Fruit fly (Drosophila melanogaster) whole organism, embryonic: ENCODE results near the gene CG10674.

ENCODE experiments used
- Ada2b ChIP-seq: fragments of 200-800 bp; sonication (Bioruptor generic); IDR thresholded peaks from 2 replicates; pipeline ENCODE4 v1.3.6; 2022; ENCODE audit warnings: missing biosample characterization, missing genetic modification characterization
- CG12744 ChIP-seq: fragments of 200-800 bp; sonication (Bioruptor generic); optimal IDR thresholded peaks from 2 replicates; lab custom pipeline; 2016; ENCODE audit warnings: missing biosample characterization, missing genetic modification characterization
- CG13287 ChIP-seq: fragments of 200-800 bp; sonication (Bioruptor generic); IDR thresholded peaks from 2 replicates; pipeline ENCODE4 v1.3.6; 2022; ENCODE audit warnings: missing biosample characterization, missing genetic modification characterization; ENCODE audit not compliant: partially characterized antibody
- CG17361 ChIP-seq: fragments of 200-800 bp; sonication (Bioruptor generic); IDR thresholded peaks from 3 replicates; pipeline ENCODE4 v1.3.6; 2022; ENCODE audit warnings: missing biosample characterization, missing genetic modification characterization
- CG17612 ChIP-seq: fragments of 200-800 bp; sonication (Bioruptor generic); IDR thresholded peaks from 2 replicates; pipeline ENCODE4 v1.3.6; 2022; ENCODE audit warnings: missing biosample characterization, missing genetic modification characterization
- CG18599 ChIP-seq: fragments of 200-800 bp; sonication (Bioruptor generic); optimal IDR thresholded peaks from 3 replicates; lab custom pipeline; 2017; ENCODE audit warnings: missing biosample characterization, missing genetic modification characterization, mild to moderate bottlenecking, moderate library complexity, missing genetic modification reagents
- CG2889 ChIP-seq: fragments of 200-800 bp; sonication (Bioruptor generic); IDR thresholded peaks from 3 replicates; pipeline ENCODE4 v1.3.6; 2022; ENCODE audit warnings: missing biosample characterization, missing genetic modification characterization
- CG3163 ChIP-seq: fragments of 200-800 bp; sonication (Bioruptor generic); optimal IDR thresholded peaks from 3 replicates; lab custom pipeline; 2016; ENCODE audit warnings: missing biosample characterization, missing genetic modification characterization
- CG3726 ChIP-seq: fragments of 200-800 bp; sonication (Bioruptor generic); IDR thresholded peaks from 3 replicates; pipeline ENCODE4, ENCODE4 v1.3.6; 2022; ENCODE audit warnings: missing biosample characterization, missing genetic modification characterization
- CG4820 ChIP-seq: fragments of 200-800 bp; sonication (Bioruptor generic); optimal IDR thresholded peaks from 3 replicates; lab custom pipeline; 2016; ENCODE audit warnings: missing biosample characterization, missing genetic modification characterization
- CG5180 ChIP-seq: fragments of 200-800 bp; sonication (Bioruptor generic); optimal IDR thresholded peaks from 3 replicates; lab custom pipeline; 2017; ENCODE audit warnings: missing biosample characterization, missing genetic modification characterization, mild to moderate bottlenecking, moderate library complexity, missing genetic modification reagents
- CG6689 ChIP-seq: fragments of 200-800 bp; sonication (Bioruptor generic); IDR thresholded peaks from 2 replicates; pipeline ENCODE4 v1.3.6; 2022; ENCODE audit warnings: missing biosample characterization, missing genetic modification characterization
- Deaf1 ChIP-seq: fragments of 200-800 bp; optimal IDR thresholded peaks from 3 replicates; lab custom pipeline; 2019; ENCODE audit warnings: missing biosample characterization, mild to moderate bottlenecking, missing genetic modification characterization, moderate library complexity
- Dek ChIP-seq: fragments of 200-800 bp; sonication (Bioruptor generic); optimal IDR thresholded peaks from 3 replicates; lab custom pipeline; 2019; ENCODE audit warnings: missing biosample characterization, mild to moderate bottlenecking, missing genetic modification characterization, moderate library complexity
- Dref ChIP-seq: fragments of 200-800 bp; sonication (Bioruptor generic); IDR thresholded peaks from 2 replicates; pipeline ENCODE4 v1.3.6; 2022; ENCODE audit warnings: missing biosample characterization, missing genetic modification characterization
- Ets97D ChIP-seq: fragments of 200-800 bp; sonication (Bioruptor generic); optimal IDR thresholded peaks from 3 replicates; lab custom pipeline; 2016; ENCODE audit warnings: missing biosample characterization, missing genetic modification characterization
- Gug ChIP-seq: fragments of 200-800 bp; sonication (Bioruptor generic); IDR thresholded peaks from 4 replicates; pipeline ENCODE4 v1.3.6; 2022; ENCODE audit warnings: missing biosample characterization, missing genetic modification characterization
- Hr51 ChIP-seq, 2 experiments: fragments of 200-800 bp; sonication (Bioruptor generic); optimal IDR thresholded peaks; 2 replicates in 1 of 2; 3 replicates in 1 of 2; lab custom pipeline; 2016 to 2018; ENCODE audit warnings: missing biosample characterization in 2 of 2, missing genetic modification characterization in 2 of 2, mild to moderate bottlenecking in 1 of 2, moderate library complexity in 1 of 2
- Lim3 ChIP-seq: fragments of 200-800 bp; sonication (Bioruptor generic); IDR thresholded peaks from 2 replicates; pipeline ENCODE4 v1.3.6; 2022; ENCODE audit warnings: missing biosample characterization, missing genetic modification characterization
- Max ChIP-seq: fragments of 200-800 bp; sonication (Bioruptor generic); optimal IDR thresholded peaks from 2 replicates; lab custom pipeline; 2016; ENCODE audit warnings: missing biosample characterization, mild to moderate bottlenecking, missing genetic modification characterization
- Meics ChIP-seq: fragments of 200-800 bp; sonication (Bioruptor generic); optimal IDR thresholded peaks from 2 replicates; lab custom pipeline; 2017; ENCODE audit warnings: missing biosample characterization, mild to moderate bottlenecking, missing genetic modification characterization
- Ravus ChIP-seq: fragments of 200-800 bp; sonication (Bioruptor generic); IDR thresholded peaks from 2 replicates; pipeline ENCODE4 v1.3.6; 2022; ENCODE audit warnings: missing biosample characterization, missing genetic modification characterization
- Rfx ChIP-seq: fragments of 200-800 bp; sonication (Bioruptor generic); IDR thresholded peaks from 2 replicates; pipeline ENCODE4 v1.3.6; 2022; ENCODE audit warnings: missing biosample characterization, missing genetic modification characterization
- Side ChIP-seq: fragments of 200-800 bp; sonication (Bioruptor generic); optimal IDR thresholded peaks from 2 replicates; lab custom pipeline; 2016; ENCODE audit warnings: missing biosample characterization, missing genetic modification characterization
- Sry-δ ChIP-seq: fragments of 200-800 bp; sonication (Bioruptor generic); optimal IDR thresholded peaks from 2 replicates; lab custom pipeline; 2016; ENCODE audit warnings: missing biosample characterization, missing genetic modification characterization
- Ssrp ChIP-seq: fragments of 200-800 bp; sonication (Bioruptor generic); optimal IDR thresholded peaks from 2 replicates; lab custom pipeline; 2018; ENCODE audit warnings: missing biosample characterization, mild to moderate bottlenecking, missing genetic modification characterization, moderate library complexity
- Stat92E ChIP-seq, 3 experiments: fragments of >200 bp in 2 of 3; fragments of 200-800 bp in 1 of 3; sonication (Bioruptor generic) in 1 of 3; optimal IDR thresholded peaks; 2 replicates each; lab custom pipeline; 2017 to 2019; ENCODE audit warnings: missing biosample characterization in 3 of 3, missing genetic modification characterization in 3 of 3, mild to moderate bottlenecking in 1 of 3, moderate library complexity in 1 of 3
- ab ChIP-seq: fragments of 200-800 bp; sonication (Bioruptor generic); optimal IDR thresholded peaks from 2 replicates; lab custom pipeline; 2016; ENCODE audit warnings: missing biosample characterization, missing genetic modification characterization
- ato ChIP-seq: fragments of 200-800 bp; sonication (Bioruptor generic); IDR thresholded peaks from 2 replicates; pipeline ENCODE4 v1.3.6; 2022; ENCODE audit warnings: missing biosample characterization, missing genetic modification characterization; ENCODE audit not compliant: partially characterized antibody
- bsh ChIP-seq, 2 experiments: fragments of 200-800 bp; sonication (Bioruptor generic); optimal IDR thresholded peaks; 2 replicates each; lab custom pipeline; 2017 to 2018; ENCODE audit warnings: mild to moderate bottlenecking in 2 of 2, missing biosample characterization in 2 of 2, missing genetic modification characterization in 2 of 2, moderate library complexity in 1 of 2
- cad ChIP-seq: fragments of >200 bp; optimal IDR thresholded peaks from 2 replicates; lab custom pipeline; 2017; ENCODE audit warnings: missing biosample characterization, missing genetic modification characterization
- cas ChIP-seq: fragments of 200-800 bp; sonication (Bioruptor generic); IDR thresholded peaks from 2 replicates; pipeline ENCODE4 v1.3.6; 2022; ENCODE audit warnings: missing biosample characterization, missing genetic modification characterization
- crp ChIP-seq, 2 experiments: fragments of 200-800 bp; sonication (Bioruptor generic); optimal IDR thresholded peaks; 2 replicates in 1 of 2; 3 replicates in 1 of 2; lab custom pipeline; 2017; ENCODE audit warnings: missing biosample characterization in 2 of 2, missing genetic modification characterization in 2 of 2, mild to moderate bottlenecking in 1 of 2, moderate library complexity in 1 of 2
- esg ChIP-seq: fragments of 200-800 bp; sonication (Bioruptor generic); conservative IDR thresholded peaks from 2 replicates; pipeline ENCODE4 v1.3.6; 2022; ENCODE audit warnings: missing biosample characterization, missing genetic modification characterization
- ftz-f1 ChIP-seq: fragments of 200-800 bp; sonication (Bioruptor generic); optimal IDR thresholded peaks from 2 replicates; lab custom pipeline; 2016; ENCODE audit warnings: missing biosample characterization, missing genetic modification characterization
- gcm ChIP-seq: fragments of 200-800 bp; sonication (Bioruptor generic); optimal IDR thresholded peaks from 2 replicates; lab custom pipeline; 2019; ENCODE audit warnings: missing biosample characterization, mild to moderate bottlenecking, missing genetic modification characterization, moderate library complexity
- grn ChIP-seq: fragments of 200-800 bp; sonication (Bioruptor generic); optimal IDR thresholded peaks from 3 replicates; lab custom pipeline; 2017; ENCODE audit warnings: missing biosample characterization, missing genetic modification characterization
- hkb ChIP-seq, 2 experiments: fragments of 200-800 bp in 1 of 2; fragments of >200 bp in 1 of 2; sonication (Bioruptor generic) in 1 of 2; IDR thresholded peaks in 1 of 2; optimal IDR thresholded peaks in 1 of 2; 2 replicates each; pipeline versions ENCODE4 v1.3.6 to Lab custom; 2017 to 2022; ENCODE audit warnings: missing biosample characterization in 1 of 2, missing genetic modification characterization in 1 of 2
- ken ChIP-seq: fragments of 200-800 bp; sonication (Bioruptor generic); IDR thresholded peaks from 3 replicates; pipeline ENCODE4 v1.3.6; 2022; ENCODE audit warnings: missing biosample characterization, missing genetic modification characterization
- nerfin-1 ChIP-seq: fragments of 200-800 bp; sonication (Bioruptor generic); optimal IDR thresholded peaks from 3 replicates; lab custom pipeline; 2019; ENCODE audit warnings: missing biosample characterization, mild to moderate bottlenecking, missing genetic modification characterization, moderate library complexity
- peb ChIP-seq: fragments of 200-800 bp; sonication (Bioruptor generic); IDR thresholded peaks from 2 replicates; pipeline ENCODE4 v1.3.6; 2022; ENCODE audit warnings: missing biosample characterization, missing genetic modification characterization
- row ChIP-seq: fragments of 200-800 bp; sonication (Bioruptor generic); IDR thresholded peaks from 3 replicates; pipeline ENCODE4 v1.3.6; 2022; ENCODE audit warnings: missing biosample characterization, missing genetic modification characterization
- sens-2 ChIP-seq: fragments of 200-800 bp; sonication (Bioruptor generic); IDR thresholded peaks from 2 replicates; pipeline ENCODE4 v1.3.6; 2022; ENCODE audit warnings: missing biosample characterization, missing genetic modification characterization
- sna ChIP-seq: fragments of 200-800 bp; sonication (Bioruptor generic); IDR thresholded peaks from 2 replicates; pipeline ENCODE4 v1.3.6; 2022; ENCODE audit warnings: missing biosample characterization, missing genetic modification characterization; ENCODE audit not compliant: partially characterized antibody
- tgo ChIP-seq: fragments of 200-800 bp; sonication (Bioruptor generic); IDR thresholded peaks from 3 replicates; pipeline ENCODE4 v1.3.6; 2022; ENCODE audit warnings: missing biosample characterization, missing genetic modification characterization
- tin ChIP-seq: fragments of 200-800 bp; sonication (Bioruptor generic); optimal IDR thresholded peaks from 3 replicates; lab custom pipeline; 2016; ENCODE audit warnings: missing biosample characterization, missing genetic modification characterization

CG10674 gene

DNA sequence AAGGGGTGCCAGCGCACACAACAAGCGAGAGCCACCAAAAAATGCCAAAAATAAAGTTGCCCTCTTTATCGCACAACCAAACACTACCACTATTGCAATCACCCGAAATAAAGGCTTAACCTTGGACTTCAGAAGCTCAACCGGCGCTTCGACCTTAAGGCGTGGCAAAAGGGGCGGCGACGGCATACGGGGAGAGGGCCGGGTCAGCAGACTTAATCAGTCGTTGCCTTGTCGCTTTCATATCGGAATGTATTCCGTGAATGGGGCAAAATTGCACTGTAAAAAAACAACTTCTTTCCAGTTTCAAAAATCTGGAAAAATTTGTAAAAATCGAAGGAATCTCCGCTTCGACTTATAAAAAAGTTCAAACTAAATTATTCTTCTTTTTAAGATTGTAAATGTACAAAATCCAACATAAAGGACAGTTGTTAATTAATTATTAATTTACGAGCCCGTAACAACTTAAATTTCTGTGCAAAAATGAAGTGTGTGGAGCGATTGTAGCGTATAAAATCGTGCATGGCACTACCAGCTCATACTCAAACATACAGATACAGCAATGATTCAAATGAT, 47.0 kb upstream of the CG10674 start (continued):
- TF ChIP-seq hkb (optimal IDR thresholded peaks at IDR 0.05; lab: Kevin White, UChicago) (no peak), hkb (GFP tag; IDR thresholded peaks at IDR 0.05; lab: Robert Waterston, UW) (no peak), ken (GFP tag; lab: Robert Waterston, UW) (no peak), CG6689 (no peak), Ets97D (GFP tag; lab: Kevin White, UChicago) (no peak), nerfin-1 (tag; lab: Kevin White, UChicago) (peak; percentile 32), Ravus (no peak; the same call in 1 of the 2 replicates), CG3163 (GFP tag; lab: Kevin White, UChicago) (no peak), Ada2b (GFP tag; lab: Robert Waterston, UW) (no peak), Dek (tag; lab: Kevin White, UChicago) (no peak), sens-2 (GFP tag; lab: Robert Waterston, UW) (no peak), Gug (GFP tag; lab: Robert Waterston, UW) (no peak), CG12744 (GFP tag; lab: Kevin White, UChicago) (no peak), Meics (GFP tag; lab: Kevin White, UChicago) (peak; percentile 3), grn (GFP tag; lab: Kevin White, UChicago) (no peak), cas (no peak), esg (GFP tag; lab: Robert Waterston, UW) (0 out of 2 replicates have a peak, but pooled peaks have one; percentile 11), Max (GFP tag; lab: Kevin White, UChicago) (no peak), tgo (GFP tag; lab: Robert Waterston, UW) (no peak), CG5180 (GFP tag; lab: Kevin White, UChicago) (no peak), Side (GFP tag; lab: Kevin White, UChicago) (no peak), Stat92E (GFP tag; optimal IDR thresholded peaks at IDR 0.05; lab: Kevin White, UChicago) (no peak), CG13287 (no peak), gcm (GFP tag; lab: Kevin White, UChicago) (no peak), crp (GFP tag; optimal IDR thresholded peaks at IDR 0.05; lab: Kevin White, UChicago) (no peak), CG4820 (GFP tag; lab: Kevin White, UChicago) (no peak), Dref (GFP tag; lab: Robert Waterston, UW) (no peak), cad (GFP tag; lab: Kevin White, UChicago) (no peak), Lim3 (GFP tag; lab: Robert Waterston, UW) (no peak), CG17361 (GFP tag; lab: Robert Waterston, UW) (no peak), CG17612 (GFP tag; lab: Robert Waterston, UW) (no peak), CG3726 (GFP tag; lab: Robert Waterston, UW) (no peak), bsh (GFP tag; optimal IDR thresholded peaks at IDR 0.05; lab: Kevin White, UChicago) (no peak), Rfx (GFP tag; lab: Robert Waterston, UW) (peak; percentile 52), ab (GFP tag; lab: Kevin White, UChicago) (no peak), tin (GFP tag; lab: Kevin White, UChicago) (peak; percentile 3), Sry-δ (GFP tag; lab: Kevin White, UChicago) (no peak), CG18599 (peak; percentile 15), Deaf1 (tag; lab: Kevin White, UChicago) (no peak), ato (GFP tag; lab: Robert Waterston, UW) (no peak), peb (no peak), ftz-f1 (GFP tag; lab: Kevin White, UChicago) (peak; percentile 64), Hr51 (GFP tag; optimal IDR thresholded peaks at IDR 0.05; lab: Kevin White, UChicago) (peak in 1 of 2 experiments; percentile 8), sna (GFP tag; lab: Robert Waterston, UW) (no peak), CG2889 (no peak), Ssrp (tag; lab: Kevin White, UChicago) (no peak), row (GFP tag; lab: Robert Waterston, UW) (peak; percentile 32; the same call in 2 of the 3 replicates)
- TF ChIP-seq, all 482 proteins: peak for 35
